Fruit fly (Drosophila melanogaster) whole organism: ENCODE measurements around the gene gwl.

ENCODE experiments used
- CG8478 ChIP-seq: fragments of >200 bp; optimal IDR thresholded peaks from 2 replicates; lab custom pipeline; 2018; ENCODE audit warnings: inconsistent platforms
- Dll ChIP-seq: fragments of >200 bp; optimal IDR thresholded peaks from 2 replicates; lab custom pipeline; 2017
- EcR ChIP-seq, 2 experiments: fragments of >200 bp; optimal IDR thresholded peaks; 2 replicates each; lab custom pipeline; 2017; ENCODE audit warnings: missing biosample characterization in 2 of 2, missing genetic modification characterization in 2 of 2, missing genetic modification reagents in 2 of 2
- pan ChIP-seq: fragments of >200 bp; optimal IDR thresholded peaks from 2 replicates; lab custom pipeline; 2017
- psq ChIP-seq: fragments of >200 bp; optimal IDR thresholded peaks from 2 replicates; lab custom pipeline; 2017
- usp ChIP-seq: fragments of >200 bp; optimal IDR thresholded peaks from 2 replicates; lab custom pipeline; 2017; ENCODE audit warnings: missing biosample characterization, missing genetic modification characterization, mixed read lengths

DNA sequence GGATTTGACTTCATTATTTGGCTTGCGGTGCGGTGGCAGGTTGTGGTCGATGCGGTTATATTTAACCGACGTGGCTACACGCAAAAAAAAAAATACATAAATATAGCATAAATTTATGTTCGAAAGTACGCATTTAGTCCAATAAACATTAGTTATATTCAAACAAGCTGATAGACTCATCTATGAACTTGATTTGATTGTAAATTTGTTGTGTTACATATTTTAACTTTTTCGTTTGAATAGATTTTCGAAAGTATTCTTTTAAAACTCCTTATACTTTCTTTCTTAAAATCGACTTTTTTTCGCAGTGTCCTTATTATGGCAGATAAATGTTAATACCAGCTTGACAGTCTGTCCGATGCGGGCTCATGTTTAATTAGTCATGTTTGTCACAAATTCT lies 44.4 kb downstream of the gwl start:
- TF ChIP-seq usp (GFP tag; lab: Kevin White, UChicago) (no peak), pan (lab: Kevin White, UChicago) (no peak), EcR (GFP tag; optimal IDR thresholded peaks at IDR 0.05; lab: Kevin White, UChicago) (no peak), psq (lab: Kevin White, UChicago) (no peak), CG8478 (no peak), Dll (lab: Kevin White, UChicago) (no peak)
